Worm (Caenorhabditis elegans): ENCODE data around the gene M03A1.8.

Gene M03A1.8

DNA sequence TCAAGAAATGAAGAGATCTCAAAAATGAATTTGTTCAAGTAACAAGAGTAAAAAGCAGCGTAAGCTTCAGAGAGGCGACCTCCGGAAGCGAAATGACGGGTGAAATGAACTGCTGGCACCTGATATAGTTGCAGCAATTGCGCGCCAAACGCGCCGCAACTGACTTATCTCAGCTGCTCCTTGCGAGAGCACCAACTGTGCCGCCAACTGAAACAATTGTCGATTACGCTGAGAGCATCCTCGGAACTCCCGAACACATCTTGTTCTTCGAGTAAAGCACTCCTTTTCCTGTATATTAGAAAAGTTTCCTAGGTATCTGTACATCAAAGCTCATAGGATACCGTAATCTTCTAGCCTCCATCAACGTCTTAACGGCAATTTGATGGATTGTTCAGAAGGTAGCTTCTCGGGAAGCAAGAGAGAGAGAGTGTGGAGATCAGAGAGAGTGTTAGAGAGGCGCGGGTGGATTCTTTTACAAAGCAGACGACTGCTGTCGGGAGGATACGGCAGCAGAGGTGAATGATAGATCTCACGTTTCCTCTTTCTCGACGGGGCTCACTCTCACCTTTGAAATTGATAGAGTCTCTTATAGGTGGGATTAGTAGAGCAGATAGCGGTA, 40.1 kb upstream of the M03A1.8 start:
- TF ChIP-seq nhr-20 (tag; optimal IDR thresholded peaks at IDR 0.05), result peak; percentile 14
- TF ChIP-seq nhr-71 (tag; optimal IDR thresholded peaks at IDR 0.05), result peak; percentile 53
- peak; percentile 77 for TF ChIP-seq lin-14 (GFP tag; optimal IDR thresholded peaks at IDR 0.05)
- TF ChIP-seq lsy-2 (tag; optimal IDR thresholded peaks at IDR 0.05), result peak in 1 of 2 experiments; percentile 25
- TF ChIP-seq unc-130 (tag; optimal IDR thresholded peaks at IDR 0.05), result peak; percentile 16
- peak; percentile 70 for TF ChIP-seq rnt-1 (tag; optimal IDR thresholded peaks at IDR 0.05)
- no peak for TF ChIP-seq nhr-28 (tag; optimal IDR thresholded peaks at IDR 0.05)
- TF ChIP-seq nhr-19 (GFP tag; conservative IDR thresholded peaks at IDR 0.05), result 0 out of 2 replicates have a peak, but pooled peaks have one; percentile 23
- no peak for TF ChIP-seq ztf-4 (tag; optimal IDR thresholded peaks at IDR 0.05)

DNA sequence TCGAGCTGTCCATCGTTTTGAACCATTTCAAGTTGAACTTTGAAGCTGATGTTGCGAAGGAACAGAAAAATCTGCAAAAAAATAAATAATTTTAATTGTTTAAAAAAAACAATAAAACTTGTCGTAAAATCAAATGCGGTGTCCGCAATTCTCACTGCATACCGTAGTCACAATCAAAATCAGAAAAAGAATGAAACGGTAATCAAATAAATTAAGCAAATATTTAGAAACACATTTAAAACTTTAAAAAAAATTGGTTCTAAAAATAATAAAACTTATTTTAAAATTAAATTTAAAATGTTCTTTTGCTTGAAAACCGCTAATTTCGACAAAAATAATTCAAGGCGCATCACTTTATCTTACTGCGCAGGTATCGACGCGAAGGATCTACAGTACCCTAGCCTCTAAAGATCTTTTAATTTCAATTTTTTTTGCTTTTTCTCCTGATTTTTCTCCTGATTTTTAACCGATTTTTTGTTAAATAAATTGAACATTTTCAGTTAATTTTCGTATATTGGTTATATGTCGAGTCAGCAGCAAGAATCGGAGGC, 36.9 kb upstream of the M03A1.8 start, which contains the start of the genes B0304.4 and B0304.2:
Gene B0304.4 (minus strand): TSS at position 101 of the 551 bp plus-strand sequence.
Gene B0304.2 (plus strand): TSS at position 501 of the 551 bp plus-strand sequence.
- TF ChIP-seq pqm-1 (tag; optimal IDR thresholded peaks at IDR 0.05), result no peak
- no peak for TF ChIP-seq nhr-77 (tag; optimal IDR thresholded peaks at IDR 0.05)
- no peak for TF ChIP-seq nhr-71 (tag; optimal IDR thresholded peaks at IDR 0.05)
- no peak for TF ChIP-seq xbp-1 (tag; optimal IDR thresholded peaks at IDR 0.05)
- TF ChIP-seq sup-37 (GFP tag; optimal IDR thresholded peaks at IDR 0.05), result no peak
- no peak for TF ChIP-seq egl-27 (tag; optimal IDR thresholded peaks at IDR 0.05)
- TF ChIP-seq mab-9 (GFP tag; IDR thresholded peaks at IDR 0.05), result no peak
- no peak for TF ChIP-seq sox-4 (tag; optimal IDR thresholded peaks at IDR 0.05)
- TF ChIP-seq hlh-4 (tag; optimal IDR thresholded peaks at IDR 0.05), result no peak
- TF ChIP-seq F16B12.6 (tag; optimal IDR thresholded peaks at IDR 0.05), result no peak
- TF ChIP-seq aha-1 (tag; optimal IDR thresholded peaks at IDR 0.05), result no peak
- no peak for TF ChIP-seq nhr-237 (tag; optimal IDR thresholded peaks at IDR 0.05)
- TF ChIP-seq grh-1 (GFP tag; IDR thresholded peaks at IDR 0.05), result no peak

DNA sequence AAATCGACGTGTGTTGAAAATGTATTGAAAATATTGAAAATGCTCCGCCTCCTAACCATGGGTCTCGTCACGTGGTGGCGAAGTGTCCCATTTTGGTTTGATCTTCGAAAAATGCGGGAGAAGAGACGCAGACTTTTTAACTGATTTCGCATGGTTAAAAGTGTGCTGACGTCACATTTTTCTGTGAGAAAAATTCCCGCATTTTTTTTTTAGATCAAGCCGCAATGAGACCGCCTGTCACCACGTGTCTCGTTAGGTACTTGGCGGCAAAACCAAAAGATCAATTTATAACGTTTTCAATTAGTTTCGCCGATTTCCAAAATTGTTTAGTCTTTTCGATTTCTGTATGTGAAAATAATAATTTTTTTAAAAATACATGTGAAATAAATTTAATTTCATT, 35.0 kb upstream of the M03A1.8 start:
- no peak for TF ChIP-seq ceh-90 (tag; optimal IDR thresholded peaks at IDR 0.05)
- TF ChIP-seq efl-3 (GFP tag; optimal IDR thresholded peaks at IDR 0.05), result no peak
- TF ChIP-seq irx-1 (tag; optimal IDR thresholded peaks at IDR 0.05), result no peak
- no peak for TF ChIP-seq nhr-84 (tag; optimal IDR thresholded peaks at IDR 0.05)
- TF ChIP-seq unc-98 (GFP tag; IDR thresholded peaks at IDR 0.05), result no peak
- TF ChIP-seq mab-9 (GFP tag; IDR thresholded peaks at IDR 0.05), result no peak
- TF ChIP-seq nhr-12 (tag; optimal IDR thresholded peaks at IDR 0.05), result no peak
- no peak for TF ChIP-seq fkh-10 (GFP tag; optimal IDR thresholded peaks at IDR 0.05)
- TF ChIP-seq efl-1 (optimal IDR thresholded peaks at IDR 0.05), result no peak
- no peak for TF ChIP-seq efl-1 (GFP tag; optimal IDR thresholded peaks at IDR 0.05 in 1 of 2)
- no peak for TF ChIP-seq egl-13 (tag; optimal IDR thresholded peaks at IDR 0.05)
- no peak for TF ChIP-seq grh-1 (GFP tag; IDR thresholded peaks at IDR 0.05)
- TF ChIP-seq unc-62 (GFP tag; optimal IDR thresholded peaks at IDR 0.05), result no peak

DNA sequence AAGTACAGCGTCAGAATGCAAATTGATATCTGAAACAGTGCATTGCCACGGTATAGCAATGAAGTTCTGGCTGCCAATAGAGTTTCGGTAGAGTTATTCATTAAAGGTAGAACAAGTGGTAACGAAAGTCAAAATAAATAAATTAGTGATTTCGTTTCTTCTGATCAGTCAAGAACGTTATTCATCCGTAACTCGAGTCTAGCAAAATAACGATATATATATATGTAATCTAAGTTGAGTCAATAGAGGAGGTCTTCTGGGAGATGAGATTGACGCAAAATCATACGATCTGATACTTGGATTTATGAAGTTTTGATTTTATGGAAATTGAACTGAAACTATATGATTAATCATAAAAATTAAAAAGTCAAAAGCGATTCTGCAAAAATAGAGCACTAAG, 32.3 kb upstream of the M03A1.8 start, which contains the start of gene sra-35:
Gene sra-35 (minus strand): TSS at position 101 of the 400 bp plus-strand sequence.
- peak; percentile 21 for TF ChIP-seq nhr-85 (tag)
- no peak for TF ChIP-seq sox-4 (tag; optimal IDR thresholded peaks at IDR 0.05)

DNA sequence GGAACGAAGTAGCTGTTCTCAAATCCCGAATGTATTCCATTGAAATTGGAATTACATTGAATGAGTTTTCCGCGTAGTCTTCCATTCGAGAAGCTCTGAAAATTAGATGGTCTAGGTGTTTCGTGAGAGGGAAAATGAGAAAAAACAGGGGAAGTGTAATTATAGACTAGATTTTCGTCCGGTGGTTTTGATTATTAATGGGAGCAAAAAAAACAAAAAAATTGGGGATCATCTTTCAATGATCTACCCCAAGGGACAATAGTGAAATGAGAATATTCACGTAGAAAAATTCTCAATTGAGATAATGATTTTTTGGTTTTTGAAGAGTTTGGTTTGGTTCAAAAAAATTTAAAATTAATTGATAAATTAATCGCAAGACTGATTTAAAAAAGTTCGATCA, 28.3 kb upstream of the M03A1.8 start, which contains the start of gene sra-32:
Gene sra-32 (minus strand): TSS at position 101 of the 400 bp plus-strand sequence.
- TF ChIP-seq snu-23 (GFP tag; optimal IDR thresholded peaks at IDR 0.05) (no peak), lin-39 (tag; optimal IDR thresholded peaks at IDR 0.05) (no peak), egl-27 (tag; optimal IDR thresholded peaks at IDR 0.05) (no peak), nhr-90 (tag; optimal IDR thresholded peaks at IDR 0.05; ENCODE audit: poor library complexity) (no peak), C16A3.4 (tag; optimal IDR thresholded peaks at IDR 0.05) (no peak), Y116A8C.19 (tag; optimal IDR thresholded peaks at IDR 0.05; ENCODE audit: borderline replicate concordance) (no peak), xbp-1 (tag; optimal IDR thresholded peaks at IDR 0.05) (no peak), lin-13 (GFP tag; optimal IDR thresholded peaks at IDR 0.05) (no peak)
